Fruit fly (Drosophila melanogaster) whole organism, embryonic: ENCODE data around the gene CG46042.
A peak's percentile ranks its signal among the peaks of the same experiment; 100 is the strongest.

ENCODE experiments used
- Blimp-1 ChIP-seq: fragments of 200-800 bp; sonication (Bioruptor generic); optimal IDR thresholded peaks from 3 replicates; lab custom pipeline; 2018; ENCODE audit warnings: missing biosample characterization, missing genetic modification characterization, mild to moderate bottlenecking, moderate library complexity, missing genetic modification reagents
- CG1024 ChIP-seq: fragments of 200-800 bp; sonication (Bioruptor generic); IDR thresholded peaks from 2 replicates; pipeline ENCODE4 v1.3.6; 2022; ENCODE audit warnings: missing biosample characterization, missing genetic modification characterization
- CG10654 ChIP-seq: fragments of 200-800 bp; sonication (Bioruptor generic); optimal IDR thresholded peaks from 2 replicates; lab custom pipeline; 2016; ENCODE audit warnings: missing biosample characterization, missing genetic modification characterization
- CG12299 ChIP-seq: fragments of 200-800 bp; sonication (Bioruptor generic); optimal IDR thresholded peaks from 2 replicates; lab custom pipeline; 2018; ENCODE audit warnings: missing biosample characterization, mild to moderate bottlenecking, missing genetic modification characterization
- CG12744 ChIP-seq: fragments of 200-800 bp; sonication (Bioruptor generic); optimal IDR thresholded peaks from 2 replicates; lab custom pipeline; 2016; ENCODE audit warnings: missing biosample characterization, missing genetic modification characterization
- CG14965 ChIP-seq: fragments of 200-800 bp; sonication (Bioruptor generic); optimal IDR thresholded peaks from 2 replicates; lab custom pipeline; 2016; ENCODE audit warnings: missing biosample characterization, missing genetic modification characterization, borderline replicate concordance
- CG18476 ChIP-seq: fragments of 200-800 bp; sonication (Bioruptor generic); optimal IDR thresholded peaks from 2 replicates; lab custom pipeline; 2016; ENCODE audit warnings: missing biosample characterization, mild to moderate bottlenecking, missing genetic modification characterization
- CG18764 ChIP-seq: fragments of 200-800 bp; sonication (Bioruptor generic); optimal IDR thresholded peaks from 3 replicates; lab custom pipeline; 2016; ENCODE audit warnings: missing biosample characterization, missing genetic modification characterization
- CG33557 ChIP-seq: fragments of 200-800 bp; sonication (Bioruptor generic); optimal IDR thresholded peaks from 2 replicates; lab custom pipeline; 2019; ENCODE audit warnings: missing biosample characterization, mild to moderate bottlenecking, missing genetic modification characterization, moderate library complexity
- CG3726 ChIP-seq: fragments of 200-800 bp; sonication (Bioruptor generic); IDR thresholded peaks from 3 replicates; pipeline ENCODE4, ENCODE4 v1.3.6; 2022; ENCODE audit warnings: missing biosample characterization, missing genetic modification characterization
- CG3847 ChIP-seq: fragments of 200-800 bp; sonication (Bioruptor generic); IDR thresholded peaks from 2 replicates; pipeline ENCODE4 v1.3.6; 2022; ENCODE audit warnings: missing biosample characterization, missing genetic modification characterization
- CG6654 ChIP-seq: fragments of 200-800 bp; sonication (Bioruptor generic); optimal IDR thresholded peaks from 2 replicates; lab custom pipeline; 2017; ENCODE audit warnings: missing biosample characterization, mild to moderate bottlenecking, missing genetic modification characterization
- CG6765 ChIP-seq: fragments of 200-800 bp; sonication (Bioruptor generic); optimal IDR thresholded peaks from 3 replicates; lab custom pipeline; 2017; ENCODE audit warnings: missing biosample characterization, mild to moderate bottlenecking, missing genetic modification characterization
- CG7556 ChIP-seq: fragments of 200-800 bp; sonication (Bioruptor generic); optimal IDR thresholded peaks from 2 replicates; lab custom pipeline; 2017; ENCODE audit warnings: missing biosample characterization, mild to moderate bottlenecking, missing genetic modification characterization
- CG7786 ChIP-seq: fragments of 200-800 bp; sonication (Bioruptor generic); optimal IDR thresholded peaks from 2 replicates; lab custom pipeline; 2016; ENCODE audit warnings: missing biosample characterization, missing genetic modification characterization
- CG8089 ChIP-seq: fragments of 200-800 bp; sonication (Bioruptor generic); optimal IDR thresholded peaks from 3 replicates; lab custom pipeline; 2016; ENCODE audit warnings: missing biosample characterization, missing genetic modification characterization
- CG8281 ChIP-seq: fragments of 200-800 bp; sonication (Bioruptor generic); optimal IDR thresholded peaks from 2 replicates; lab custom pipeline; 2018; ENCODE audit warnings: missing biosample characterization, mild to moderate bottlenecking, missing genetic modification characterization, moderate library complexity
- CG8944 ChIP-seq: fragments of 200-800 bp; sonication (Bioruptor generic); optimal IDR thresholded peaks from 3 replicates; lab custom pipeline; 2016; ENCODE audit warnings: missing biosample characterization, missing genetic modification characterization
- CrebB ChIP-seq: fragments of 200-800 bp; sonication (Bioruptor generic); optimal IDR thresholded peaks from 3 replicates; lab custom pipeline; 2018; ENCODE audit warnings: missing biosample characterization, mild to moderate bottlenecking, missing genetic modification characterization
- D ChIP-seq, 2 experiments: fragments of 200-800 bp in 1 of 2; fragments of >200 bp in 1 of 2; sonication (Bioruptor generic) in 1 of 2; optimal IDR thresholded peaks; 2 replicates in 1 of 2; 3 replicates in 1 of 2; lab custom pipeline; 2017; ENCODE audit warnings: mild to moderate bottlenecking in 1 of 2, missing biosample characterization in 1 of 2, missing genetic modification characterization in 1 of 2, missing genetic modification reagents in 1 of 2
- HLH3B ChIP-seq: fragments of 200-800 bp; sonication (Bioruptor generic); IDR thresholded peaks from 2 replicates; pipeline ENCODE4 v1.3.6; 2022; ENCODE audit warnings: missing biosample characterization, missing genetic modification characterization
- Hsf ChIP-seq: fragments of 200-800 bp; sonication (Bioruptor generic); optimal IDR thresholded peaks from 3 replicates; lab custom pipeline; 2016; ENCODE audit warnings: missing biosample characterization, missing genetic modification characterization
- Lim3 ChIP-seq: fragments of 200-800 bp; sonication (Bioruptor generic); IDR thresholded peaks from 2 replicates; pipeline ENCODE4 v1.3.6; 2022; ENCODE audit warnings: missing biosample characterization, missing genetic modification characterization
- Max ChIP-seq: fragments of 200-800 bp; sonication (Bioruptor generic); optimal IDR thresholded peaks from 2 replicates; lab custom pipeline; 2016; ENCODE audit warnings: missing biosample characterization, mild to moderate bottlenecking, missing genetic modification characterization
- Nf-YB ChIP-seq: fragments of 200-800 bp; sonication (Bioruptor generic); optimal IDR thresholded peaks from 3 replicates; lab custom pipeline; 2019; ENCODE audit warnings: missing biosample characterization, mild to moderate bottlenecking, missing genetic modification characterization, moderate library complexity
- Rfx ChIP-seq: fragments of 200-800 bp; sonication (Bioruptor generic); IDR thresholded peaks from 2 replicates; pipeline ENCODE4 v1.3.6; 2022; ENCODE audit warnings: missing biosample characterization, missing genetic modification characterization
- Vsx1 ChIP-seq: fragments of 200-800 bp; sonication (Bioruptor generic); optimal IDR thresholded peaks from 2 replicates; lab custom pipeline; 2017; ENCODE audit warnings: missing biosample characterization, mild to moderate bottlenecking, missing genetic modification characterization, missing genetic modification reagents
- ac ChIP-seq: fragments of 200-800 bp; sonication (Bioruptor generic); optimal IDR thresholded peaks from 3 replicates; lab custom pipeline; 2017; ENCODE audit warnings: missing biosample characterization, mild to moderate bottlenecking, missing genetic modification characterization
- chif ChIP-seq, 2 experiments: fragments of 200-800 bp; sonication (Bioruptor generic); optimal IDR thresholded peaks; 3 replicates each; lab custom pipeline; 2016; ENCODE audit warnings: missing biosample characterization in 2 of 2, missing genetic modification characterization in 2 of 2
- ci ChIP-seq: fragments of 200-800 bp; sonication (Bioruptor generic); IDR thresholded peaks from 3 replicates; pipeline ENCODE4 v1.3.6; 2022; ENCODE audit warnings: missing biosample characterization, missing genetic modification characterization
- croc ChIP-seq: fragments of 200-800 bp; sonication (Bioruptor generic); conservative IDR thresholded peaks from 3 replicates; pipeline ENCODE4 v1.3.6; 2022; ENCODE audit warnings: missing biosample characterization, missing genetic modification characterization
- gro ChIP-seq: fragments of 200-800 bp; sonication (Bioruptor generic); optimal IDR thresholded peaks from 2 replicates; lab custom pipeline; 2016; ENCODE audit warnings: missing biosample characterization, missing genetic modification characterization
- ham ChIP-seq: fragments of 200-800 bp; sonication (Bioruptor generic); IDR thresholded peaks from 2 replicates; pipeline ENCODE4 v1.3.6; 2022; ENCODE audit warnings: missing biosample characterization, missing genetic modification characterization
- hth ChIP-seq: fragments of >200 bp; optimal IDR thresholded peaks from 2 replicates; lab custom pipeline; 2017; ENCODE audit warnings: inconsistent platforms
- insv ChIP-seq, 2 experiments: fragments of 200-800 bp; sonication (Bioruptor generic); optimal IDR thresholded peaks; 3 replicates each; lab custom pipeline; 2016 to 2018; ENCODE audit warnings: missing biosample characterization in 2 of 2, missing genetic modification characterization in 2 of 2
- knrl ChIP-seq: fragments of 200-800 bp; sonication (Bioruptor generic); IDR thresholded peaks from 3 replicates; pipeline ENCODE4 v1.3.6; 2022; ENCODE audit warnings: missing biosample characterization, missing genetic modification characterization; ENCODE audit not compliant: partially characterized antibody
- lab ChIP-seq: fragments of 200-800 bp; sonication (Bioruptor generic); optimal IDR thresholded peaks from 3 replicates; lab custom pipeline; 2017; ENCODE audit warnings: missing biosample characterization, missing genetic modification characterization, mild to moderate bottlenecking, moderate library complexity, missing genetic modification reagents
- nerfin-2 ChIP-seq: fragments of 200-800 bp; sonication (Bioruptor generic); IDR thresholded peaks from 2 replicates; pipeline ENCODE4 v1.3.6; 2022; ENCODE audit warnings: missing biosample characterization, missing genetic modification characterization; ENCODE audit not compliant: partially characterized antibody
- onecut ChIP-seq: fragments of 200-800 bp; sonication (Bioruptor generic); IDR thresholded peaks from 2 replicates; pipeline ENCODE4 v1.3.6; 2022; ENCODE audit warnings: missing biosample characterization, missing genetic modification characterization
- pan ChIP-seq, 4 experiments: fragments of >200 bp in 3 of 4; fragments of 200-800 bp in 1 of 4; sonication (Bioruptor generic) in 1 of 4; optimal IDR thresholded peaks in 3 of 4; IDR thresholded peaks in 1 of 4; 2 replicates each; pipeline versions ENCODE4 v1.3.6 to Lab custom; 2017 to 2022; ENCODE audit warnings: missing biosample characterization in 2 of 4, missing genetic modification characterization in 2 of 4, mixed read lengths in 1 of 4
- pho ChIP-seq: fragments of 200-800 bp; sonication (Bioruptor generic); optimal IDR thresholded peaks from 2 replicates; lab custom pipeline; 2016; ENCODE audit warnings: missing biosample characterization, missing genetic modification characterization
- pita ChIP-seq: fragments of 200-800 bp; sonication (Bioruptor generic); optimal IDR thresholded peaks from 2 replicates; lab custom pipeline; 2017; ENCODE audit warnings: missing biosample characterization, mild to moderate bottlenecking, missing genetic modification characterization
- psq ChIP-seq: fragments of 200-800 bp; sonication (Bioruptor generic); optimal IDR thresholded peaks from 2 replicates; lab custom pipeline; 2017; ENCODE audit warnings: missing biosample characterization, missing genetic modification characterization
- repo ChIP-seq: fragments of 200-800 bp; sonication (Bioruptor generic); optimal IDR thresholded peaks from 2 replicates; lab custom pipeline; 2016; ENCODE audit warnings: missing biosample characterization, missing genetic modification characterization
- sc ChIP-seq, 3 experiments: fragments of >200 bp in 2 of 3; fragments of 200-800 bp in 1 of 3; sonication (Bioruptor generic) in 1 of 3; optimal IDR thresholded peaks; 2 replicates in 2 of 3; 3 replicates in 1 of 3; lab custom pipeline; 2017; ENCODE audit warnings: mild to moderate bottlenecking in 1 of 3, missing biosample characterization in 1 of 3, missing genetic modification characterization in 1 of 3, missing genetic modification reagents in 1 of 3
- sens-2 ChIP-seq: fragments of 200-800 bp; sonication (Bioruptor generic); IDR thresholded peaks from 2 replicates; pipeline ENCODE4 v1.3.6; 2022; ENCODE audit warnings: missing biosample characterization, missing genetic modification characterization
- twi ChIP-seq: fragments of 200-800 bp; optimal IDR thresholded peaks from 2 replicates; lab custom pipeline; 2019; ENCODE audit warnings: missing biosample characterization, mild to moderate bottlenecking, missing genetic modification characterization, moderate library complexity
- zfh1 ChIP-seq: fragments of 200-800 bp; sonication (Bioruptor generic); IDR thresholded peaks from 3 replicates; pipeline ENCODE4 v1.3.6; 2022; ENCODE audit warnings: missing biosample characterization, missing genetic modification characterization

Gene CG46042

dm6 chr3R:19902926-19903739 is 39.1 kb downstream of the CG46042 start, which contains the start of gene ClpX (continued):
- TF ChIP-seq insv (GFP tag; optimal IDR thresholded peaks at IDR 0.05; lab: Kevin White, UChicago) = no peak
- TF ChIP-seq CG12299 (tag; lab: Kevin White, UChicago) = no peak
- TF ChIP-seq CG3847 (GFP tag; lab: Robert Waterston, UW) = no peak
- TF ChIP-seq ci (GFP tag; lab: Robert Waterston, UW) = no peak
- TF ChIP-seq pho (GFP tag; lab: Kevin White, UChicago) = no peak
- TF ChIP-seq CG8944 = no peak
- TF ChIP-seq gro (GFP tag; lab: Kevin White, UChicago) = no peak
- no peak for TF ChIP-seq repo (GFP tag; lab: Kevin White, UChicago)
- 0 out of 2 replicates have a peak, but pooled peaks have one; percentile 14 for TF ChIP-seq Rfx (GFP tag; lab: Robert Waterston, UW)
- no peak for TF ChIP-seq CG8281 (tag; lab: Kevin White, UChicago)
- no peak for TF ChIP-seq onecut (GFP tag; lab: Robert Waterston, UW)
- TF ChIP-seq ham (GFP tag; lab: Robert Waterston, UW) = no peak
- no peak for TF ChIP-seq zfh1 (GFP tag; lab: Robert Waterston, UW)
- TF ChIP-seq CG7556 = no peak
- TF ChIP-seq CG18764 = no peak
- no peak for TF ChIP-seq CG10654
- TF ChIP-seq sc (optimal IDR thresholded peaks at IDR 0.05; lab: Kevin White, UChicago) = no peak
- no peak for TF ChIP-seq sc (GFP tag; optimal IDR thresholded peaks at IDR 0.05; lab: Kevin White, UChicago)
- no peak for TF ChIP-seq CrebB (tag; lab: Kevin White, UChicago)
- TF ChIP-seq CG12744 (GFP tag; lab: Kevin White, UChicago) = no peak
- no peak for TF ChIP-seq twi
- no peak for TF ChIP-seq nerfin-2
- peak; percentile 25 for TF ChIP-seq CG6765
- no peak for TF ChIP-seq ac (GFP tag; lab: Kevin White, UChicago)
- no peak for TF ChIP-seq CG1024
- TF ChIP-seq sens-2 (GFP tag; lab: Robert Waterston, UW) = 0 out of 2 replicates have a peak, but pooled peaks have one; percentile 10
- no peak for TF ChIP-seq Lim3 (GFP tag; lab: Robert Waterston, UW)
- TF ChIP-seq CG33557 (GFP tag; lab: Kevin White, UChicago) = peak; percentile 2
- no peak for TF ChIP-seq croc (GFP tag; lab: Robert Waterston, UW)
- TF ChIP-seq Vsx1 (GFP tag; lab: Kevin White, UChicago) = no peak
- TF ChIP-seq Max (GFP tag; lab: Kevin White, UChicago) = no peak
- no peak for TF ChIP-seq hth (lab: Kevin White, UChicago)
- TF ChIP-seq knrl (GFP tag; lab: Robert Waterston, UW) = peak; percentile 60
- TF ChIP-seq CG14965 = no peak
- TF ChIP-seq Blimp-1 = no peak
- TF ChIP-seq HLH3B (GFP tag; lab: Robert Waterston, UW) = no peak
- TF ChIP-seq CG6654 (GFP tag; lab: Kevin White, UChicago) = no peak
- TF ChIP-seq CG7786 (GFP tag; lab: Kevin White, UChicago) = no peak
- no peak for TF ChIP-seq CG18476 (GFP tag; lab: Kevin White, UChicago)
- TF ChIP-seq CG3726 (GFP tag; lab: Robert Waterston, UW) = no peak
- TF ChIP-seq psq (GFP tag; lab: Kevin White, UChicago) = no peak
- TF ChIP-seq pita (GFP tag; lab: Kevin White, UChicago) = no peak
- TF ChIP-seq CG8089 (GFP tag; lab: Kevin White, UChicago) = no peak
- no peak for TF ChIP-seq Hsf
- no peak for TF ChIP-seq lab (GFP tag; lab: Kevin White, UChicago)
- no peak for TF ChIP-seq Nf-YB (GFP tag; lab: Kevin White, UChicago)
- no peak for TF ChIP-seq D (optimal IDR thresholded peaks at IDR 0.05; lab: Kevin White, UChicago)
- TF ChIP-seq D (GFP tag; optimal IDR thresholded peaks at IDR 0.05; lab: Kevin White, UChicago) = no peak
- no peak for TF ChIP-seq chif (GFP tag; optimal IDR thresholded peaks at IDR 0.05; lab: Kevin White, UChicago)
- TF ChIP-seq pan (optimal IDR thresholded peaks at IDR 0.05; lab: Kevin White, UChicago) = no peak
- TF ChIP-seq pan (GFP tag; optimal IDR thresholded peaks at IDR 0.05 in 1 of 2, IDR thresholded peaks at IDR 0.05 in 1 of 2) = peak in 1 of 2 experiments; percentile 12
